Worm (Caenorhabditis elegans) whole organism, midembryonic: ENCODE results near the gene mrps-26.

Experiments
- flt-1 ChIP-seq: fragments of 200-800 bp; sonication (Bioruptor generic); IDR thresholded peaks from 2 replicates; pipeline ENCODE4 v1.3.6; 2022; ENCODE audit warnings: missing genetic modification characterization, missing compliant biosample characterization
- klf-2 ChIP-seq: fragments of 200-800 bp; sonication (Bioruptor generic); conservative IDR thresholded peaks from 2 replicates; pipeline ENCODE4 v1.3.6; 2022; ENCODE audit warnings: missing genetic modification reagents, missing genetic modification characterization, missing compliant biosample characterization

DNA sequence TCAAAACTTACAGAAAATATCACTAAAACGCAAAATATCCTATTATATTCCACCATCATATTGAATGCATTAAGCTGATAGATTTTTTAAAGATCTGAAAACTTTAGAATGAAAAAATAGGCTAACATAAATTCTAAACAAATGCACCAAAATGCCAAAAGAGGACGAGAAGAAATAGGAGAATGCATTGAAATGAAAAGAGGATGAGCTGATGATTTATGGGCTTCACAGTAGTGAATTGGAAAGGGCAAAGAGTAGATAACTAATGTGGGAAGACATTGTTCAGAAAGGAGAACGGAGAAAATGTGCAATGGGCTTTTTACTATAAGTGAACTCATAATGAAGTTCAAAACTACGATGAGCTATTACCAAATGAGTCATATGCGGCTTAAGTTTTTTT lies 16.9 kb upstream of the mrps-26 start, which contains the start of gene cutl-19:
- TF ChIP-seq flt-1 (GFP tag; lab: Robert Waterston, UW), result no peak
- no peak for TF ChIP-seq klf-2 (GFP tag; lab: Robert Waterston, UW)
